Fruit fly (Drosophila melanogaster): ENCODE measurements around the gene caz.

- TF ChIP-seq CG14711 (tag; optimal IDR thresholded peaks at IDR 0.05) (no peak), Crg-1 (GFP tag; optimal IDR thresholded peaks at IDR 0.05) (no peak), bab1 (GFP tag; optimal IDR thresholded peaks at IDR 0.05) (no peak), CG11617 (GFP tag; optimal IDR thresholded peaks at IDR 0.05) (no peak), CG7045 (GFP tag; optimal IDR thresholded peaks at IDR 0.05) (no peak)
Measured at dm6 chrX:16323536-16323935, 34.9 kb downstream of the caz start.
